Worm (Caenorhabditis elegans) whole organism, young adult: Measurements from ENCODE around the gene ZC132.9.

Experiments
- K11D2.4 ChIP-seq: fragments of 200-800 bp; sonication (Bioruptor generic); IDR thresholded peaks from 2 replicates; pipeline ENCODE4 v1.3.6; 2022; ENCODE audit warnings: missing genetic modification reagents, missing genetic modification characterization, missing compliant biosample characterization
- akir-1 ChIP-seq: fragments of 200-800 bp; sonication (Bioruptor generic); optimal IDR thresholded peaks from 2 replicates; lab custom pipeline; 2018; ENCODE audit warnings: mild to moderate bottlenecking, missing genetic modification characterization, moderate library complexity, missing compliant biosample characterization
- attf-3 ChIP-seq: fragments of 200-800 bp; sonication (Bioruptor generic); conservative IDR thresholded peaks from 2 replicates; pipeline ENCODE4 v1.3.6; 2022; ENCODE audit warnings: missing genetic modification reagents, missing genetic modification characterization, missing compliant biosample characterization
- ceh-58 ChIP-seq: fragments of 200-800 bp; sonication (Bioruptor generic); IDR thresholded peaks from 2 replicates; pipeline ENCODE4 v1.3.6; 2022; ENCODE audit warnings: missing genetic modification characterization, missing compliant biosample characterization
- dox-1 ChIP-seq: fragments of 200-800 bp; sonication (Bioruptor generic); IDR thresholded peaks from 2 replicates; pipeline ENCODE4 v1.3.6; 2022; ENCODE audit warnings: missing genetic modification reagents, missing genetic modification characterization, missing compliant biosample characterization
- egrh-3 ChIP-seq: fragments of 200-800 bp; sonication (Bioruptor generic); IDR thresholded peaks from 2 replicates; pipeline ENCODE4 v1.3.6; 2022; ENCODE audit warnings: missing genetic modification reagents, missing genetic modification characterization, missing compliant biosample characterization
- hrde-1 ChIP-seq: sonication (generic microtip); optimal IDR thresholded peaks from 2 replicates; lab custom pipeline; 2016; ENCODE audit warnings: missing genetic modification characterization, mild to moderate bottlenecking, missing compliant biosample characterization, moderate library complexity, missing genotype, missing genetic modification reagents, borderline replicate concordance
- lin-40 ChIP-seq: sonication (generic microtip); optimal IDR thresholded peaks from 2 replicates; lab custom pipeline; 2016; ENCODE audit warnings: missing genetic modification characterization, mild to moderate bottlenecking, missing compliant biosample characterization, missing genotype, missing genetic modification reagents
- mel-28 ChIP-seq: sonication (generic microtip); optimal IDR thresholded peaks from 2 replicates; lab custom pipeline; 2016; ENCODE audit warnings: borderline replicate concordance, mild to moderate bottlenecking, missing genetic modification characterization, missing compliant biosample characterization
- tbx-9 ChIP-seq: sonication (generic microtip); optimal IDR thresholded peaks from 2 replicates; lab custom pipeline; 2016; ENCODE audit warnings: borderline replicate concordance, missing genetic modification characterization, inconsistent platforms, missing compliant biosample characterization
- unc-62 ChIP-seq: fragments of 150-350 bp; optimal IDR thresholded peaks from 2 replicates; lab custom pipeline; 2014; ENCODE audit warnings: missing biosample characterization, missing genetic modification reagents, missing genetic modification characterization
- zfh-2 ChIP-seq: fragments of 200-800 bp; sonication (Bioruptor generic); conservative IDR thresholded peaks from 2 replicates; pipeline ENCODE4 v1.3.6; 2022; ENCODE audit warnings: missing genetic modification reagents, missing genetic modification characterization, missing compliant biosample characterization
- zim-3 ChIP-seq: sonication (generic microtip); optimal IDR thresholded peaks from 2 replicates; lab custom pipeline; 2017; ENCODE audit warnings: mild to moderate bottlenecking, missing genetic modification characterization, moderate library complexity, missing compliant biosample characterization

DNA sequence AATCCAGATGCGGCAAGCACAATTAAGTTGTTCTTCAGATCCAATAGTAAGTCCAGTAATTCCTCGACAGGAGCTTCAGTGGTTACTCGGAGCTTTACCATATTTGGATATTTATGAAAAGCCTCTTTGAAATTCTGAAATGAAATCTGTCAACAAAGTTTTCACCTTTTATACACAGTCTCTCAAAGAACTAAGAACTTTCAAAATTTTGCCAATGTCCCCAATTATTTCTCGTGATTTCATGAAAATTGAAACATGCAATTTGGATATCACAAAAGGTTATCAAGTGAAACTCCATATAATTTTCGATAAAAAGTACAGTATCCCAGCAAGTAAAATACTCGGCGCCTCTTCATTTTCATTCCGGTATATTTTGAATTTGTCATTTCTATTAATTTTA, 23.8 kb downstream of the ZC132.9 start, which contains the start of gene F47D2.11:
- no peak for TF ChIP-seq unc-62 (GFP tag; lab: Kevin White, UChicago)
- no peak for TF ChIP-seq tbx-9
- TF ChIP-seq K11D2.4 (GFP tag; lab: Robert Waterston, UW) = no peak
- no peak for TF ChIP-seq mel-28 (tag; lab: Kevin White, UChicago)
- no peak for TF ChIP-seq lin-40 (tag; lab: Kevin White, UChicago)
- TF ChIP-seq zim-3 (tag; lab: Kevin White, UChicago) = no peak
- no peak for TF ChIP-seq egrh-3 (GFP tag; lab: Robert Waterston, UW)
- TF ChIP-seq zfh-2 (GFP tag; lab: Robert Waterston, UW) = no peak
- TF ChIP-seq dox-1 (GFP tag; lab: Robert Waterston, UW) = no peak
- no peak for TF ChIP-seq akir-1 (GFP tag; lab: Kevin White, UChicago)
- TF ChIP-seq ceh-58 (GFP tag; lab: Robert Waterston, UW) = no peak
- no peak for TF ChIP-seq hrde-1 (tag; lab: Kevin White, UChicago)
- no peak for TF ChIP-seq attf-3
